Worm (Caenorhabditis elegans): ENCODE results near the gene Y73C8B.1.

ce11 chrV:3156786-3157185 is 39.9 kb downstream of the Y73C8B.1 start, which contains the start of gene exh-1:
- TF ChIP-seq lin-35 (GFP tag; optimal IDR thresholded peaks at IDR 0.05) (no peak), mdl-1 (tag; optimal IDR thresholded peaks at IDR 0.05) (no peak), snu-23 (GFP tag; optimal IDR thresholded peaks at IDR 0.05) (no peak), pax-3 (tag; optimal IDR thresholded peaks at IDR 0.05) (no peak), ama-1 (optimal IDR thresholded peaks at IDR 0.05) (no peak), aha-1 (tag; optimal IDR thresholded peaks at IDR 0.05) (no peak), lin-39 (tag; optimal IDR thresholded peaks at IDR 0.05) (no peak), fkh-10 (GFP tag; optimal IDR thresholded peaks at IDR 0.05) (no peak), unc-62 (GFP tag; optimal IDR thresholded peaks at IDR 0.05) (no peak), fkh-4 (tag; optimal IDR thresholded peaks at IDR 0.05; ENCODE audit: borderline replicate concordance) (no peak), ceh-82 (tag; optimal IDR thresholded peaks at IDR 0.05) (no peak), dpl-1 (GFP tag; optimal IDR thresholded peaks at IDR 0.05) (no peak), jun-1 (tag; optimal IDR thresholded peaks at IDR 0.05) (no peak), egl-13 (tag; optimal IDR thresholded peaks at IDR 0.05) (no peak)
